Worm (Caenorhabditis elegans): ENCODE results near the gene W01H2.2.

The W01H2.2 gene

DNA sequence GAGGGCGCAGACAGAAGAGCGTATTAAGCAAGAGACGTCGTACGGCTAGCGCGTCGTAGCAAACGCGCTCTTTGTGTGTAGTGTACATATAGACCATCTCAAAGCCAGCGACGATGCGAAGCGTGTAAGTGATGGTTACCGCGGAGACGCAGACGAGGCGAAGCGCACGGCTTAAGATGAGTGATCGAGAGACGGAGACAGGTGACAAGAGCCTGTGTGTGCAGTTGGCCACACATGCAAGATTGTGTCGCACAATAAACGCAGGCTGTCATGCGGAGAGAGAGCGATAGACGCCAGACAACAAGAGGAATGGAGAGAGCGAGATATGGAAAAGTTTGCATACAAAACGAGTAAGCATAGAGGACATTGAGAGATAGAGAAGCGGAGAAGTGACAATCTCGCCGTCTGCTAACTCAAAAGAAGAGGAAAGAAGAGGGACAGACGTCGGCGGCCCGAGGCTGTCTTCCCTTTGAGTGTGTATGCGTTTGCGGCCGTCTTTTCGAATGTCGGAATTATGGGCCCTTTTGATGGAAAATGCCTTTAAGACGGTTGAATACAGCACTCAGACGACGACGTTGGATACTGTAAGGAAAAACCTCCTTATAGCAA, 4.6 kb upstream of the W01H2.2 start (continued):
- no peak for TF ChIP-seq ces-1 (GFP tag; optimal IDR thresholded peaks at IDR 0.05)
- peak; percentile 10 for TF ChIP-seq dpl-1 (GFP tag; optimal IDR thresholded peaks at IDR 0.05)
- TF ChIP-seq F44E2.7 (GFP tag; IDR thresholded peaks at IDR 0.05), result 0 out of 2 replicates have a peak, but pooled peaks have one; percentile 29
- peak; percentile 92 for TF ChIP-seq T26A8.4 (GFP tag; IDR thresholded peaks at IDR 0.05)
- peak; percentile 17 for TF ChIP-seq nhr-11 (tag; optimal IDR thresholded peaks at IDR 0.05)
- no peak for TF ChIP-seq sdz-12 (GFP tag; optimal IDR thresholded peaks at IDR 0.05)
- no peak for TF ChIP-seq daf-8 (GFP tag; IDR thresholded peaks at IDR 0.05)
- TF ChIP-seq ZK337.2 (GFP tag; IDR thresholded peaks at IDR 0.05), result no peak
- TF ChIP-seq nhr-48 (tag; optimal IDR thresholded peaks at IDR 0.05), result peak; percentile 88
- no peak for TF ChIP-seq aly-2 (tag; optimal IDR thresholded peaks at IDR 0.05)
- TF ChIP-seq F26F4.8 (GFP tag; conservative IDR thresholded peaks at IDR 0.05), result no peak
- 0 out of 2 replicates have a peak, but pooled peaks have one; percentile 52 for TF ChIP-seq lim-7 (GFP tag; IDR thresholded peaks at IDR 0.05)
- TF ChIP-seq aha-1 (tag), result peak; percentile 99
- TF ChIP-seq nhr-10 (tag; optimal IDR thresholded peaks at IDR 0.05), result no peak
- peak; percentile 84 for TF ChIP-seq egl-43 (GFP tag; IDR thresholded peaks at IDR 0.05)
- TF ChIP-seq F49E8.2 (tag; optimal IDR thresholded peaks at IDR 0.05; ENCODE audit: borderline replicate concordance), result no peak
- peak; percentile 77 for TF ChIP-seq nhr-28 (tag; optimal IDR thresholded peaks at IDR 0.05)
- TF ChIP-seq lin-13 (GFP tag; optimal IDR thresholded peaks at IDR 0.05), result no peak
- peak; percentile 13; the same call in 1 of the 2 replicates for TF ChIP-seq lin-29 (GFP tag; IDR thresholded peaks at IDR 0.05)
- no peak for TF ChIP-seq nhr-76 (tag; optimal IDR thresholded peaks at IDR 0.05)
- no peak for TF ChIP-seq snpc-4 (tag; optimal IDR thresholded peaks at IDR 0.05)
- TF ChIP-seq arid-1 (GFP tag; conservative IDR thresholded peaks at IDR 0.05), result no peak; the same call in 1 of the 2 replicates
- no peak for TF ChIP-seq vab-7 (GFP tag; IDR thresholded peaks at IDR 0.05)
- no peak for TF ChIP-seq egl-27 (tag; optimal IDR thresholded peaks at IDR 0.05)
- TF ChIP-seq ctbp-1 (GFP tag; IDR thresholded peaks at IDR 0.05), result peak; percentile 86
- TF ChIP-seq ceh-32 (tag; optimal IDR thresholded peaks at IDR 0.05; ENCODE audit: poor library complexity), result peak; percentile 62
- TF ChIP-seq lin-1 (GFP tag; IDR thresholded peaks at IDR 0.05), result no peak; the same call in 1 of the 2 replicates

DNA sequence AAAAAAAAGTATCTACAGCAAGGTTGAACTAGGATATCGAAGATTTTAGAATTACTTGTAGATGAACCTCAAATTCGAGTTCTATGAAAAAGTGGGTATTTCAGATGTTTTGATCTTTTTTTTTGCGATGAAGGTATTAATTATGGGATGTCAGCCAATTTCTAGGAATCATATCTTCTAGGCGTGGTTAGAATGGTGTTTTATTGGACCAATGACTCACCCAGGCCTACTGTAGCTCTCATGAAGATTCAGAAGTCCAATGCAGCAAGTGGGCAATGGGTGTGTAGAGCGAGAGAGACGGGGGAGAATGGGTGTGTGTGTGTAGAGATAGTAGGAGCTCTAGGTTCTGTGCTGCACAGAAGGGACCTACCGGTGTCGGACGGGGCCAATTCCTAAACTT, 3.9 kb upstream of the W01H2.2 start:
- peak; percentile 15 for TF ChIP-seq mep-1 (tag; optimal IDR thresholded peaks at IDR 0.05)
- TF ChIP-seq mxl-3 (GFP tag; optimal IDR thresholded peaks at IDR 0.05), result no peak
- no peak for TF ChIP-seq lin-39 (tag; optimal IDR thresholded peaks at IDR 0.05)
- TF ChIP-seq nhr-11 (tag; optimal IDR thresholded peaks at IDR 0.05), result peak; percentile 44
- peak in 1 of 2 experiments; percentile 62 for TF ChIP-seq lsy-2 (tag; optimal IDR thresholded peaks at IDR 0.05)

- TF ChIP-seq dve-1 (tag; optimal IDR thresholded peaks at IDR 0.05; ENCODE audit: insufficient read depth), result peak; percentile 7
- no peak for TF ChIP-seq lin-13 (GFP tag; optimal IDR thresholded peaks at IDR 0.05)
- TF ChIP-seq hlh-30 (tag; optimal IDR thresholded peaks at IDR 0.05; ENCODE audit: insufficient read depth), result peak; percentile 81
- TF ChIP-seq hlh-11 (tag; optimal IDR thresholded peaks at IDR 0.05), result peak; percentile 54
- peak; percentile 26 for TF ChIP-seq mes-2 (tag; optimal IDR thresholded peaks at IDR 0.05; ENCODE audit: poor library complexity, severe bottlenecking)
- no peak for TF ChIP-seq daf-19 (GFP tag; conservative IDR thresholded peaks at IDR 0.05)
- TF ChIP-seq dmd-6 (GFP tag; IDR thresholded peaks at IDR 0.05), result peak; percentile 21; the same call in 1 of the 2 replicates
- TF ChIP-seq lim-7 (GFP tag; IDR thresholded peaks at IDR 0.05), result no peak
- TF ChIP-seq nhr-42 (GFP tag; IDR thresholded peaks at IDR 0.05), result no peak
- TF ChIP-seq daf-12 (tag; optimal IDR thresholded peaks at IDR 0.05), result no peak
- TF ChIP-seq ceh-20 (GFP tag; IDR thresholded peaks at IDR 0.05), result peak; percentile 62; the same call in 1 of the 2 replicates
Observed at ce11 chrX:4219487-4219886, 1.2 kb upstream of the W01H2.2 start.
